Worm (Caenorhabditis elegans) whole organism, mixed stage, embryonic: ENCODE measurements around the gene AC8.10.

ENCODE experiments used
- elt-1 ChIP-seq: sonication (generic microtip); optimal IDR thresholded peaks from 2 replicates; lab custom pipeline; 2017; ENCODE audit warnings: missing genetic modification characterization, mild to moderate bottlenecking, missing compliant biosample characterization, antibody characterized with exemption, moderate library complexity, borderline replicate concordance; ENCODE audit not compliant: insufficient read depth
- lin-13 ChIP-seq: fragments of 150-350 bp; optimal IDR thresholded peaks from 2 replicates; lab custom pipeline; 2014; ENCODE audit warnings: missing biosample characterization, missing genetic modification characterization
- mep-1 ChIP-seq: fragments of 150-350 bp; optimal IDR thresholded peaks from 2 replicates; lab custom pipeline; 2017; ENCODE audit warnings: missing biosample characterization, missing genetic modification reagents, missing genetic modification characterization, inconsistent platforms
- nhr-76 ChIP-seq: sonication (generic microtip); optimal IDR thresholded peaks from 2 replicates; lab custom pipeline; 2017; ENCODE audit warnings: missing biosample characterization, missing genetic modification characterization
- pha-4 ChIP-seq: fragments of 150-350 bp; optimal IDR thresholded peaks from 2 replicates; lab custom pipeline; 2018; ENCODE audit warnings: missing biosample characterization, missing genetic modification reagents, missing genetic modification characterization

ce11 chrX:271509-271908 is 32.5 kb upstream of the AC8.10 start:
- TF ChIP-seq lin-13 (tag; lab: Kevin White, UChicago) (no peak), mep-1 (tag; lab: Kevin White, UChicago) (no peak), pha-4 (tag; lab: Kevin White, UChicago) (no peak), nhr-76 (tag; lab: Kevin White, UChicago) (no peak), elt-1 (tag; lab: Kevin White, UChicago) (no peak)
